Worm (Caenorhabditis elegans) whole organism, L4 larva: ENCODE data around the gene K12H4.5.

Source experiments
- F10B5.3 ChIP-seq: sonication (generic microtip); optimal IDR thresholded peaks from 2 replicates; lab custom pipeline; 2016; ENCODE audit warnings: mild to moderate bottlenecking, missing genetic modification characterization, missing compliant biosample characterization
- F26F4.8 ChIP-seq: fragments of 200-800 bp; sonication (Bioruptor generic); conservative IDR thresholded peaks from 2 replicates; pipeline ENCODE4 v1.3.6; 2022; ENCODE audit warnings: missing genetic modification characterization, missing compliant biosample characterization
- R02D3.7 ChIP-seq: fragments of 150-350 bp; sonication (generic microtip); optimal IDR thresholded peaks from 3 replicates; lab custom pipeline; 2014; ENCODE audit warnings: missing biosample characterization, missing genetic modification characterization
- T26A8.4 ChIP-seq: fragments of 200-800 bp; sonication (Bioruptor generic); IDR thresholded peaks from 2 replicates; pipeline ENCODE4 v1.3.6; 2022; ENCODE audit warnings: missing genetic modification characterization, missing compliant biosample characterization
- Y5F2A.4 ChIP-seq: fragments of 200-800 bp; sonication (Bioruptor generic); optimal IDR thresholded peaks from 2 replicates; lab custom pipeline; 2018; ENCODE audit warnings: mild to moderate bottlenecking, missing genetic modification characterization, missing compliant biosample characterization
- Y75B8A.6 ChIP-seq: fragments of 200-800 bp; sonication (Bioruptor generic); IDR thresholded peaks from 2 replicates; pipeline ENCODE4 v1.3.6; 2022; ENCODE audit warnings: missing genetic modification reagents, missing genetic modification characterization, missing compliant biosample characterization
- ZK337.2 ChIP-seq: fragments of 200-800 bp; sonication (Bioruptor generic); IDR thresholded peaks from 2 replicates; pipeline ENCODE4 v1.3.6; 2022; ENCODE audit warnings: missing genetic modification reagents, missing genetic modification characterization, missing compliant biosample characterization
- ZK546.5 ChIP-seq, 2 experiments: sonication (generic microtip); optimal IDR thresholded peaks; 2 replicates each; lab custom pipeline; 2017; ENCODE audit warnings: missing biosample characterization in 2 of 2, missing genetic modification characterization in 2 of 2
- aha-1 ChIP-seq: fragments of 150-350 bp; peaks from one replicate; lab custom pipeline; 2014; ENCODE audit warnings: missing biosample characterization, missing genetic modification characterization
- attf-4 ChIP-seq: sonication (generic microtip); optimal IDR thresholded peaks from 3 replicates; lab custom pipeline; 2017; ENCODE audit warnings: missing biosample characterization, missing genetic modification characterization
- ceh-20 ChIP-seq: fragments of 200-800 bp; sonication (Bioruptor generic); IDR thresholded peaks from 2 replicates; pipeline ENCODE4 v1.3.6; 2022; ENCODE audit warnings: missing genetic modification reagents, missing genetic modification characterization, missing compliant biosample characterization
- ceh-32 ChIP-seq: sonication (generic microtip); optimal IDR thresholded peaks from 2 replicates; lab custom pipeline; 2016; ENCODE audit warnings: mild to moderate bottlenecking, missing genetic modification characterization, missing compliant biosample characterization; ENCODE audit not compliant: poor library complexity
- ceh-62 ChIP-seq: sonication (generic microtip); optimal IDR thresholded peaks from 2 replicates; lab custom pipeline; 2017; ENCODE audit warnings: missing biosample characterization, missing genetic modification characterization
- ceh-82 ChIP-seq: sonication (generic microtip); optimal IDR thresholded peaks from 2 replicates; lab custom pipeline; 2017; ENCODE audit warnings: missing biosample characterization, missing genetic modification characterization
- ces-1 ChIP-seq: fragments of 150-350 bp; sonication (generic microtip); optimal IDR thresholded peaks from 4 replicates; lab custom pipeline; 2014; ENCODE audit warnings: missing biosample characterization, missing genetic modification reagents, missing genetic modification characterization
- daf-16 ChIP-seq, 3 experiments: sonication (generic microtip); optimal IDR thresholded peaks; 2 replicates each; lab custom pipeline; 2016 to 2017; ENCODE audit warnings: missing genetic modification characterization in 3 of 3, missing genetic modification reagents in 3 of 3, mild to moderate bottlenecking in 2 of 3, missing compliant biosample characterization in 2 of 3, missing biosample characterization in 1 of 3, moderate library complexity in 1 of 3
- daf-8 ChIP-seq: fragments of 200-800 bp; sonication (Bioruptor generic); IDR thresholded peaks from 2 replicates; pipeline ENCODE4 v1.3.6; 2022; ENCODE audit warnings: missing genetic modification characterization, missing compliant biosample characterization
- dmd-6 ChIP-seq: fragments of 200-800 bp; sonication (Bioruptor generic); IDR thresholded peaks from 2 replicates; pipeline ENCODE4 v1.3.6; 2022; ENCODE audit warnings: missing genetic modification reagents, missing genetic modification characterization, missing compliant biosample characterization
- egl-27 ChIP-seq: sonication (generic microtip); optimal IDR thresholded peaks from 3 replicates; lab custom pipeline; 2017; ENCODE audit warnings: missing biosample characterization, missing genetic modification reagents, missing genetic modification characterization
- egl-43 ChIP-seq: fragments of 200-800 bp; sonication (Bioruptor generic); IDR thresholded peaks from 2 replicates; pipeline ENCODE4 v1.3.6; 2022; ENCODE audit warnings: missing genetic modification reagents, missing genetic modification characterization, missing compliant biosample characterization
- hlh-30 ChIP-seq: sonication (generic microtip); optimal IDR thresholded peaks from 2 replicates; lab custom pipeline; 2017; ENCODE audit warnings: antibody characterized with exemption, mild to moderate bottlenecking, missing genetic modification characterization, missing compliant biosample characterization; ENCODE audit not compliant: insufficient read depth
- lim-7 ChIP-seq: fragments of 200-800 bp; sonication (Bioruptor generic); IDR thresholded peaks from 2 replicates; pipeline ENCODE4 v1.3.6; 2022; ENCODE audit warnings: missing genetic modification characterization, missing compliant biosample characterization
- lin-15B ChIP-seq: fragments of 150-350 bp; sonication (generic microtip); optimal IDR thresholded peaks from 3 replicates; lab custom pipeline; 2014; ENCODE audit warnings: missing biosample characterization, missing genetic modification characterization
- lin-29 ChIP-seq: fragments of 200-800 bp; sonication (Bioruptor generic); IDR thresholded peaks from 2 replicates; pipeline ENCODE4 v1.3.6; 2022; ENCODE audit warnings: missing genetic modification reagents, missing genetic modification characterization, missing compliant biosample characterization
- lir-3 ChIP-seq: sonication (generic microtip); optimal IDR thresholded peaks from 2 replicates; lab custom pipeline; 2016; ENCODE audit warnings: mild to moderate bottlenecking, missing genetic modification characterization, missing compliant biosample characterization
- madf-5 ChIP-seq, 2 experiments: fragments of 200-800 bp; sonication (Bioruptor generic); IDR thresholded peaks; 2 replicates each; pipeline ENCODE4 v1.3.6; 2022; ENCODE audit warnings: missing compliant biosample characterization in 2 of 2, missing genetic modification characterization in 2 of 2
- mxl-3 ChIP-seq: fragments of 200-800 bp; sonication (Bioruptor generic); optimal IDR thresholded peaks from 2 replicates; lab custom pipeline; 2018; ENCODE audit warnings: mild to moderate bottlenecking, missing genetic modification characterization, missing compliant biosample characterization
- nhr-111 ChIP-seq: fragments of 200-800 bp; sonication (Bioruptor generic); optimal IDR thresholded peaks from 2 replicates; lab custom pipeline; 2018; ENCODE audit warnings: mild to moderate bottlenecking, missing genetic modification characterization, missing compliant biosample characterization
- nhr-28 ChIP-seq: fragments of 150-350 bp; optimal IDR thresholded peaks from 2 replicates; lab custom pipeline; 2014; ENCODE audit warnings: missing biosample characterization, missing genetic modification characterization
- nhr-48 ChIP-seq: sonication (generic microtip); optimal IDR thresholded peaks from 2 replicates; lab custom pipeline; 2016; ENCODE audit warnings: mild to moderate bottlenecking, missing genetic modification characterization, missing compliant biosample characterization
- pqm-1 ChIP-seq: sonication (generic microtip); optimal IDR thresholded peaks from 2 replicates; lab custom pipeline; 2017; ENCODE audit warnings: missing biosample characterization, missing genetic modification characterization
- saeg-2 ChIP-seq: fragments of 200-800 bp; sonication (Bioruptor generic); IDR thresholded peaks from 2 replicates; pipeline ENCODE4 v1.3.6; 2022; ENCODE audit warnings: missing genetic modification reagents, missing genetic modification characterization, missing compliant biosample characterization
- skn-1 ChIP-seq: fragments of 150-350 bp; optimal IDR thresholded peaks from 2 replicates; lab custom pipeline; 2014; ENCODE audit warnings: missing biosample characterization, missing genetic modification characterization
- spr-3 ChIP-seq: fragments of 200-800 bp; sonication (Bioruptor generic); optimal IDR thresholded peaks from 2 replicates; lab custom pipeline; 2018; ENCODE audit warnings: mild to moderate bottlenecking, missing genetic modification characterization, missing compliant biosample characterization
- tra-1 ChIP-seq: fragments of 200-800 bp; sonication (Bioruptor generic); IDR thresholded peaks from 2 replicates; pipeline ENCODE4 v1.3.6; 2022; ENCODE audit warnings: missing genetic modification reagents, missing genetic modification characterization, missing compliant biosample characterization
- unc-130 ChIP-seq: sonication (generic microtip); optimal IDR thresholded peaks from 2 replicates; lab custom pipeline; 2016; ENCODE audit warnings: missing genetic modification reagents, missing genetic modification characterization, missing compliant biosample characterization
- unc-39 ChIP-seq: sonication (generic microtip); optimal IDR thresholded peaks from 2 replicates; lab custom pipeline; 2017; ENCODE audit warnings: missing biosample characterization, missing genetic modification characterization
- unc-62 ChIP-seq, 3 experiments: fragments of 150-350 bp in 1 of 3; sonication (generic microtip); optimal IDR thresholded peaks in 2 of 3; peaks in 1 of 3; 1 replicate in 1 of 3; 2 replicates in 2 of 3; lab custom pipeline; 2014 to 2017; ENCODE audit warnings: missing biosample characterization in 3 of 3, missing genetic modification characterization in 3 of 3, missing genetic modification reagents in 3 of 3, missing genotype in 1 of 3
- zfp-2 ChIP-seq: sonication (generic microtip); optimal IDR thresholded peaks from 2 replicates; lab custom pipeline; 2016; ENCODE audit warnings: mild to moderate bottlenecking, missing genetic modification characterization, missing compliant biosample characterization
- zfp-3 ChIP-seq: fragments of 200-800 bp; sonication (Bioruptor generic); conservative IDR thresholded peaks from 2 replicates; pipeline ENCODE4 v1.3.6; 2022; ENCODE audit warnings: missing genetic modification reagents, missing genetic modification characterization, missing compliant biosample characterization
- zip-2 ChIP-seq: fragments of 150-350 bp; optimal IDR thresholded peaks from 2 replicates; lab custom pipeline; 2014; ENCODE audit warnings: missing biosample characterization, missing genetic modification characterization
- ztf-7 ChIP-seq: fragments of 150-350 bp; optimal IDR thresholded peaks from 2 replicates; lab custom pipeline; 2014; ENCODE audit warnings: missing biosample characterization, missing genetic modification characterization

K12H4.5 gene

ce11 chrIII:8020823-8021332 is 23.4 kb upstream of the K12H4.5 start, which contains the start of gene lin-36 (continued):
- no peak for TF ChIP-seq tra-1 (GFP tag; lab: Robert Waterston, UW)
- no peak for TF ChIP-seq madf-5 (GFP tag; IDR thresholded peaks at IDR 0.05; lab: Robert Waterston, UW)
- no peak for TF ChIP-seq ZK337.2 (GFP tag; lab: Robert Waterston, UW)
- no peak for TF ChIP-seq zip-2 (tag; lab: Kevin White, UChicago)
- no peak for TF ChIP-seq R02D3.7 (tag; lab: Kevin White, UChicago)
- no peak for TF ChIP-seq nhr-111
- TF ChIP-seq hlh-30 (tag; lab: Kevin White, UChicago) = peak; percentile 78
- TF ChIP-seq aha-1 (tag; lab: Kevin White, UChicago) = peak; percentile 6
- no peak for TF ChIP-seq Y5F2A.4 (GFP tag; lab: Kevin White, UChicago)
- TF ChIP-seq mxl-3 (GFP tag; lab: Kevin White, UChicago) = peak; percentile 62
- no peak for TF ChIP-seq skn-1 (tag; lab: Kevin White, UChicago)
- TF ChIP-seq lin-15B (tag; lab: Kevin White, UChicago) = no peak
- no peak for TF ChIP-seq daf-16 (GFP tag; optimal IDR thresholded peaks at IDR 0.05; lab: Kevin White, UChicago)
- TF ChIP-seq daf-16 (tag; optimal IDR thresholded peaks at IDR 0.05; lab: Kevin White, UChicago) = peak; percentile 51
- no peak for TF ChIP-seq unc-62 (GFP tag; optimal IDR thresholded peaks at IDR 0.05 in 1 of 2; lab: Kevin White, UChicago)
- no peak for TF ChIP-seq unc-62 (tag; optimal IDR thresholded peaks at IDR 0.05; lab: Kevin White, UChicago)
- TF ChIP-seq nhr-48 (tag; lab: Kevin White, UChicago) = no peak
- no peak for TF ChIP-seq daf-8 (GFP tag; lab: Robert Waterston, UW)
- no peak for TF ChIP-seq ztf-7 (tag; lab: Kevin White, UChicago)
- TF ChIP-seq ceh-62 = no peak
- TF ChIP-seq T26A8.4 (GFP tag; lab: Robert Waterston, UW) = peak; percentile 56
- TF ChIP-seq ceh-32 = no peak
- no peak for TF ChIP-seq zfp-2 (tag; lab: Kevin White, UChicago)
- no peak for TF ChIP-seq zfp-3 (GFP tag; lab: Robert Waterston, UW)
- no peak for TF ChIP-seq F26F4.8 (GFP tag; lab: Robert Waterston, UW)
- no peak for TF ChIP-seq saeg-2
- no peak for TF ChIP-seq egl-27
- no peak for TF ChIP-seq unc-39 (tag; lab: Kevin White, UChicago)
- no peak for TF ChIP-seq F10B5.3
- no peak for TF ChIP-seq pqm-1 (tag; lab: Kevin White, UChicago)
- no peak for TF ChIP-seq Y75B8A.6

- TF ChIP-seq mxl-3 (GFP tag; lab: Kevin White, UChicago) (no peak), nhr-111 (no peak), lim-7 (GFP tag; lab: Robert Waterston, UW) (no peak), spr-3 (GFP tag; lab: Kevin White, UChicago) (no peak), ZK546.5 (tag; optimal IDR thresholded peaks at IDR 0.05; lab: Kevin White, UChicago) (no peak), ceh-82 (tag; lab: Kevin White, UChicago) (no peak), unc-130 (GFP tag; lab: Kevin White, UChicago) (no peak), nhr-28 (no peak), dmd-6 (GFP tag; lab: Robert Waterston, UW) (no peak), aha-1 (tag; lab: Kevin White, UChicago) (peak; percentile 46), attf-4 (tag; lab: Kevin White, UChicago) (no peak), ces-1 (GFP tag; lab: Kevin White, UChicago) (no peak), egl-43 (no peak), pqm-1 (tag; lab: Kevin White, UChicago) (no peak), ceh-20 (GFP tag; lab: Robert Waterston, UW) (no peak), unc-62 (GFP tag; optimal IDR thresholded peaks at IDR 0.05 in 1 of 2; lab: Kevin White, UChicago) (peak in 1 of 2 experiments; percentile 95), unc-62 (tag; optimal IDR thresholded peaks at IDR 0.05; lab: Kevin White, UChicago) (no peak), lin-29 (GFP tag; lab: Robert Waterston, UW) (no peak), lir-3 (tag; lab: Kevin White, UChicago) (no peak)
- TF ChIP-seq, all 104 proteins: peak for 2
Observed at ce11 chrIII:8022077-8022476, 22.2 kb upstream of the K12H4.5 start, which contains the start of gene F44B9.2. TSS of gene F44B9.2 (plus strand) at chrIII:8022463.
